Worm (Caenorhabditis elegans) whole organism, mixed stage, embryonic: ENCODE results near the gene Y45F10D.16.

Experiments used
- M03D4.4 ChIP-seq: sonication (generic microtip); optimal IDR thresholded peaks from 2 replicates; lab custom pipeline; 2017; ENCODE audit warnings: mild to moderate bottlenecking, missing genetic modification characterization, missing compliant biosample characterization
- bed-3 ChIP-seq: fragments of 200-800 bp; sonication (Bioruptor generic); optimal IDR thresholded peaks from 3 replicates; lab custom pipeline; 2018; ENCODE audit warnings: mild to moderate bottlenecking, missing genetic modification characterization, moderate library complexity, missing compliant biosample characterization
- blmp-1 ChIP-seq: fragments of 150-350 bp; optimal IDR thresholded peaks from 2 replicates; lab custom pipeline; 2014; ENCODE audit warnings: missing biosample characterization, missing genetic modification characterization
- ceh-39 ChIP-seq: fragments of 150-350 bp; optimal IDR thresholded peaks from 2 replicates; lab custom pipeline; 2014; ENCODE audit warnings: missing biosample characterization, missing genetic modification characterization
- ceh-43 ChIP-seq: fragments of 200-800 bp; sonication (Bioruptor generic); optimal IDR thresholded peaks from 2 replicates; lab custom pipeline; 2018; ENCODE audit warnings: mild to moderate bottlenecking, missing genetic modification characterization, moderate library complexity, missing compliant biosample characterization
- ceh-83 ChIP-seq: fragments of 200-800 bp; sonication (Bioruptor generic); optimal IDR thresholded peaks from 2 replicates; lab custom pipeline; 2018; ENCODE audit warnings: mild to moderate bottlenecking, missing genetic modification characterization, missing compliant biosample characterization
- ces-1 ChIP-seq: fragments of 150-350 bp; optimal IDR thresholded peaks from 2 replicates; lab custom pipeline; 2014; ENCODE audit warnings: missing biosample characterization, missing genetic modification reagents, missing genetic modification characterization
- cnd-1 ChIP-seq: fragments of 200-800 bp; sonication (Bioruptor generic); optimal IDR thresholded peaks from 2 replicates; lab custom pipeline; 2018; ENCODE audit warnings: mild to moderate bottlenecking, missing genetic modification characterization, missing compliant biosample characterization
- drap-1 ChIP-seq: fragments of 200-800 bp; sonication (Bioruptor generic); optimal IDR thresholded peaks from 3 replicates; lab custom pipeline; 2018; ENCODE audit warnings: mild to moderate bottlenecking, missing genetic modification characterization, missing compliant biosample characterization
- elt-1 ChIP-seq: sonication (generic microtip); optimal IDR thresholded peaks from 2 replicates; lab custom pipeline; 2017; ENCODE audit warnings: missing genetic modification characterization, mild to moderate bottlenecking, missing compliant biosample characterization, antibody characterized with exemption, moderate library complexity, borderline replicate concordance; ENCODE audit not compliant: insufficient read depth
- elt-3 ChIP-seq: fragments of 150-350 bp; optimal IDR thresholded peaks from 2 replicates; lab custom pipeline; 2014; ENCODE audit warnings: missing biosample characterization, missing genetic modification characterization
- flh-1 ChIP-seq: fragments of 200-800 bp; sonication (Bioruptor generic); optimal IDR thresholded peaks from 2 replicates; lab custom pipeline; 2018; ENCODE audit warnings: mild to moderate bottlenecking, missing genetic modification characterization, moderate library complexity, missing compliant biosample characterization
- ham-2 ChIP-seq: fragments of 200-800 bp; sonication (Bioruptor generic); optimal IDR thresholded peaks from 2 replicates; lab custom pipeline; 2018; ENCODE audit warnings: mild to moderate bottlenecking, missing genetic modification characterization, missing compliant biosample characterization
- hlh-1 ChIP-seq: fragments of 150-350 bp; optimal IDR thresholded peaks from 2 replicates; lab custom pipeline; 2014; ENCODE audit warnings: missing biosample characterization, missing genetic modification reagents, missing genetic modification characterization
- lin-13 ChIP-seq: fragments of 150-350 bp; optimal IDR thresholded peaks from 2 replicates; lab custom pipeline; 2014; ENCODE audit warnings: missing biosample characterization, missing genetic modification characterization
- lin-32 ChIP-seq: fragments of 200-800 bp; sonication (Bioruptor generic); optimal IDR thresholded peaks from 2 replicates; lab custom pipeline; 2018; ENCODE audit warnings: mild to moderate bottlenecking, missing genetic modification characterization, missing compliant biosample characterization
- lsy-2 ChIP-seq: fragments of 150-350 bp; optimal IDR thresholded peaks from 2 replicates; lab custom pipeline; 2014; ENCODE audit warnings: missing biosample characterization, missing genetic modification characterization
- mab-5 ChIP-seq: fragments of 150-350 bp; optimal IDR thresholded peaks from 2 replicates; lab custom pipeline; 2014; ENCODE audit warnings: missing biosample characterization, missing genetic modification characterization
- mep-1 ChIP-seq: fragments of 150-350 bp; optimal IDR thresholded peaks from 2 replicates; lab custom pipeline; 2017; ENCODE audit warnings: missing biosample characterization, missing genetic modification reagents, missing genetic modification characterization, inconsistent platforms
- mls-2 ChIP-seq: sonication (generic microtip); optimal IDR thresholded peaks from 2 replicates; lab custom pipeline; 2016; ENCODE audit warnings: mild to moderate bottlenecking, missing genetic modification characterization, moderate library complexity, missing compliant biosample characterization
- nhr-12 ChIP-seq: fragments of 150-350 bp; optimal IDR thresholded peaks from 2 replicates; lab custom pipeline; 2014; ENCODE audit warnings: missing biosample characterization, missing genetic modification characterization
- nhr-2 ChIP-seq: fragments of 150-350 bp; optimal IDR thresholded peaks from 2 replicates; lab custom pipeline; 2014; ENCODE audit warnings: missing biosample characterization, missing genetic modification characterization
- nhr-237 ChIP-seq: fragments of 150-350 bp; optimal IDR thresholded peaks from 2 replicates; lab custom pipeline; 2014; ENCODE audit warnings: missing biosample characterization, missing genetic modification characterization
- nhr-28 ChIP-seq: fragments of 150-350 bp; optimal IDR thresholded peaks from 2 replicates; lab custom pipeline; 2014; ENCODE audit warnings: missing biosample characterization, missing genetic modification characterization
- nhr-76 ChIP-seq: sonication (generic microtip); optimal IDR thresholded peaks from 2 replicates; lab custom pipeline; 2017; ENCODE audit warnings: missing biosample characterization, missing genetic modification characterization
- pha-4 ChIP-seq: fragments of 150-350 bp; optimal IDR thresholded peaks from 2 replicates; lab custom pipeline; 2018; ENCODE audit warnings: missing biosample characterization, missing genetic modification reagents, missing genetic modification characterization
- sem-2 ChIP-seq: fragments of 200-800 bp; sonication (Bioruptor generic); optimal IDR thresholded peaks from 2 replicates; lab custom pipeline; 2018; ENCODE audit warnings: mild to moderate bottlenecking, missing genetic modification characterization, missing compliant biosample characterization
- snpc-4 ChIP-seq: fragments of 150-350 bp; optimal IDR thresholded peaks from 2 replicates; lab custom pipeline; 2014; ENCODE audit warnings: missing biosample characterization, missing genetic modification characterization
- sptf-1 ChIP-seq: sonication (generic microtip); optimal IDR thresholded peaks from 2 replicates; lab custom pipeline; 2017; ENCODE audit warnings: mild to moderate bottlenecking, missing genetic modification characterization, moderate library complexity, missing compliant biosample characterization
- tbx-8 ChIP-seq: fragments of 200-800 bp; sonication (Bioruptor generic); optimal IDR thresholded peaks from 2 replicates; lab custom pipeline; 2018; ENCODE audit warnings: mild to moderate bottlenecking, missing genetic modification characterization, moderate library complexity, missing compliant biosample characterization
- unc-120 ChIP-seq: sonication (generic microtip); optimal IDR thresholded peaks from 2 replicates; lab custom pipeline; 2017; ENCODE audit warnings: missing genetic modification characterization, missing compliant biosample characterization; ENCODE audit not compliant: poor library complexity, severe bottlenecking
- unc-39 ChIP-seq: fragments of 150-350 bp; optimal IDR thresholded peaks from 2 replicates; lab custom pipeline; 2014; ENCODE audit warnings: missing biosample characterization, missing genetic modification characterization
- unc-62 ChIP-seq: fragments of 150-350 bp; optimal IDR thresholded peaks from 2 replicates; lab custom pipeline; 2014; ENCODE audit warnings: missing biosample characterization, missing genetic modification reagents, missing genetic modification characterization
- zip-8 ChIP-seq: fragments of 150-350 bp; optimal IDR thresholded peaks from 2 replicates; lab custom pipeline; 2014; ENCODE audit warnings: missing biosample characterization, missing genetic modification characterization
- ztf-11 ChIP-seq: fragments of 150-350 bp; optimal IDR thresholded peaks from 2 replicates; lab custom pipeline; 2014; ENCODE audit warnings: missing biosample characterization, missing genetic modification characterization

The Y45F10D.16 gene

ce11 chrIV:13788652-13789051 lies 12.4 kb downstream of the Y45F10D.16 start, which contains the start of the genes sas-6 and Y45F10D.7:
Gene sas-6, minus strand, starts transcription at chrIV:13788731.
Gene Y45F10D.7, plus strand, starts transcription at chrIV:13788907.
- TF ChIP-seq lin-32 (no peak), drap-1 (GFP tag; lab: Kevin White, UChicago) (no peak), elt-3 (tag; lab: Kevin White, UChicago) (no peak), bed-3 (GFP tag; lab: Kevin White, UChicago) (no peak), ztf-11 (tag; lab: Kevin White, UChicago) (no peak), elt-1 (tag; lab: Kevin White, UChicago) (no peak), mep-1 (tag; lab: Kevin White, UChicago) (peak; percentile 74), sem-2 (GFP tag; lab: Kevin White, UChicago) (no peak), mab-5 (tag; lab: Kevin White, UChicago) (no peak), unc-120 (tag; lab: Kevin White, UChicago) (no peak), unc-62 (GFP tag; lab: Kevin White, UChicago) (no peak), nhr-237 (peak; percentile 61), nhr-12 (no peak), hlh-1 (tag; lab: Kevin White, UChicago) (peak; percentile 7), tbx-8 (GFP tag; lab: Kevin White, UChicago) (no peak), M03D4.4 (peak; percentile 57), nhr-28 (tag; lab: Kevin White, UChicago) (no peak), nhr-2 (tag; lab: Kevin White, UChicago) (no peak), lsy-2 (peak; percentile 99), sptf-1 (tag; lab: Kevin White, UChicago) (peak; percentile 67), mls-2 (tag; lab: Kevin White, UChicago) (peak; percentile 19), lin-13 (tag; lab: Kevin White, UChicago) (no peak), cnd-1 (tag; lab: Kevin White, UChicago) (no peak), nhr-76 (no peak), snpc-4 (tag; lab: Kevin White, UChicago) (no peak), unc-39 (no peak), flh-1 (GFP tag; lab: Kevin White, UChicago) (no peak), ceh-83 (GFP tag; lab: Kevin White, UChicago) (no peak), ceh-43 (no peak), zip-8 (tag; lab: Kevin White, UChicago) (no peak), ces-1 (peak; percentile 77), pha-4 (tag; lab: Kevin White, UChicago) (peak; percentile 17), ham-2 (GFP tag; lab: Kevin White, UChicago) (no peak), blmp-1 (tag; lab: Kevin White, UChicago) (no peak), ceh-39 (tag; lab: Kevin White, UChicago) (no peak)

- TF ChIP-seq unc-120 (tag; lab: Kevin White, UChicago) (no peak), lin-32 (no peak), M03D4.4 (no peak), ces-1 (no peak), ceh-43 (no peak), bed-3 (GFP tag; lab: Kevin White, UChicago) (no peak), drap-1 (GFP tag; lab: Kevin White, UChicago) (no peak), pha-4 (tag; lab: Kevin White, UChicago) (no peak), cnd-1 (tag; lab: Kevin White, UChicago) (no peak), blmp-1 (tag; lab: Kevin White, UChicago) (no peak), tbx-8 (GFP tag; lab: Kevin White, UChicago) (no peak), lsy-2 (no peak), unc-62 (GFP tag; lab: Kevin White, UChicago) (no peak), mep-1 (tag; lab: Kevin White, UChicago) (no peak), nhr-2 (tag; lab: Kevin White, UChicago) (no peak), nhr-28 (tag; lab: Kevin White, UChicago) (no peak), mab-5 (tag; lab: Kevin White, UChicago) (no peak), ceh-39 (tag; lab: Kevin White, UChicago) (no peak), hlh-1 (tag; lab: Kevin White, UChicago) (no peak), ztf-11 (tag; lab: Kevin White, UChicago) (no peak)
Observed at ce11 chrIV:13795249-13795909, 19.2 kb downstream of the Y45F10D.16 start.
